Fruit fly (Drosophila melanogaster) Kc167 (cell line): ENCODE data around the gene CG15824.

Source experiments
- Myc ChIP-seq: fragments of >200 bp; optimal IDR thresholded peaks from 2 replicates; lab custom pipeline; 2017; ENCODE audit warnings: missing external identifiers
- Sin3A ChIP-seq: fragments of >200 bp; optimal IDR thresholded peaks from 2 replicates; lab custom pipeline; 2018; ENCODE audit warnings: missing external identifiers
- h ChIP-seq: fragments of >200 bp; optimal IDR thresholded peaks from 3 replicates; lab custom pipeline; 2018; ENCODE audit warnings: missing external identifiers
- insv ChIP-seq: fragments of >200 bp; optimal IDR thresholded peaks from 3 replicates; lab custom pipeline; 2018; ENCODE audit warnings: missing external identifiers
- psq ChIP-seq: fragments of >200 bp; optimal IDR thresholded peaks from 2 replicates; lab custom pipeline; 2017; ENCODE audit warnings: missing external identifiers
- ttk ChIP-seq: sonication (Bioruptor generic); optimal IDR thresholded peaks from 2 replicates; lab custom pipeline; 2017; ENCODE audit warnings: missing external identifiers

The CG15824 gene

dm6 chr2L:859897-860296, 25.0 kb downstream of the CG15824 start, which contains the start of gene CG13950:
Gene CG13950, plus strand, starts transcription at chr2L:860197.
- TF ChIP-seq psq (no peak), insv (lab: Kevin White, UChicago) (no peak), Sin3A (lab: Kevin White, UChicago) (no peak), h (lab: Kevin White, UChicago) (no peak), ttk (lab: Kevin White, UChicago) (no peak), Myc (lab: Kevin White, UChicago) (no peak)

DNA sequence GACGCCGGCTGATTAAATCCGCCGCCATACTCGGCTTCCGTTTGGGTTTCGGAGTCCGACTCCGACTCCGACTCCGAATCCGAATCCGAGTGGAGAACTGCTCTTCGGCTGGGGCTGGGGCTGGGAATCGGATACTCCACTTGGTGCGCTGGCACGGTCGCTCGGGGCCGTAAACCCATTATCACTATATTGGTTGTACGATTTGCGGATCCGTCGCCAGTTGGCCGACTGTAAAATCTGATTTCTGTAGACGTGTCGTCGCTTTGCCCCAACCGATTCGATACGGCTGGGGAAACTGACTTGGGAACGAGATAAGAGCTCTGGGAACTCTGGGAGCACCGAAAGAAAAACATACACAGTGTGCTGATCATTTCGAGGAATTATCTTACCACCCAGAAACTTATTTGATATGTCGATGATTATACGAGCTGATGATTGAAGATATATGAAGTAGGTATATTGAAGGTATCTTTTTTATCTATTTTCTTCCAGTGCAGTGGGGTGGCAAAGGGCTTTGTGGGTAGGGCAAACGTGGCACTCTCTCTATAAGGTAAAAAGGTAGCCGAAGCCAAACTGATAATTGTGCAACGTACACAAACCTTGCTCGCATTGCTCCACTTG, 26.9 kb downstream of the CG15824 start:
- no peak for TF ChIP-seq h (lab: Kevin White, UChicago)
- no peak for TF ChIP-seq Sin3A (lab: Kevin White, UChicago)
- TF ChIP-seq ttk (lab: Kevin White, UChicago) = no peak
- TF ChIP-seq insv (lab: Kevin White, UChicago) = no peak
- TF ChIP-seq psq = no peak
- no peak for TF ChIP-seq Myc (lab: Kevin White, UChicago)

dm6 chr2L:856690-857488, 28.1 kb downstream of the CG15824 start:
- TF ChIP-seq h (lab: Kevin White, UChicago) (no peak), Sin3A (lab: Kevin White, UChicago) (no peak), psq (no peak), ttk (lab: Kevin White, UChicago) (no peak), Myc (lab: Kevin White, UChicago) (no peak), insv (lab: Kevin White, UChicago) (no peak)

DNA sequence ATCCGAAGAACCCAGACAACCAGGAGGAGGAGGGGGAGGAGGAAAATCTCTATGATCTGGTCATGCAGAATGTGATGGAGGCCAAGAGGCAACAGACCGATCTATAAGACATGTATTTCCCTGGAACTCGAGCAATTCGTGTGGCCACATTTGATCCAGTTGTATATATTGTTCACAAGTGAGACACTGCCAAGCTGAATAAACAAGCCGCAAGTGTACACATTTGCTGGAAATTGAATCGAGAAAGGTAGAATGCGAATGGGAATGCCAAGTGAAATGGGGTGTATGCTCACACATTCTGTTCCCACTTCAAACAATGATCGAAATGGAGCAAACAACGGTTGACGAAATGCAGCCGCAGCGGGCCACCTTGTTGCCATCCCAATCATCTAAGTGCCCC, 28.9 kb downstream of the CG15824 start:
- TF ChIP-seq Myc (lab: Kevin White, UChicago) = no peak
- no peak for TF ChIP-seq psq
- TF ChIP-seq ttk (lab: Kevin White, UChicago) = no peak
- no peak for TF ChIP-seq h (lab: Kevin White, UChicago)
- TF ChIP-seq Sin3A (lab: Kevin White, UChicago) = no peak
- no peak for TF ChIP-seq insv (lab: Kevin White, UChicago)

- no peak for TF ChIP-seq Myc (lab: Kevin White, UChicago)
- no peak for TF ChIP-seq h (lab: Kevin White, UChicago)
- no peak for TF ChIP-seq psq
- TF ChIP-seq Sin3A (lab: Kevin White, UChicago) = no peak
- no peak for TF ChIP-seq insv (lab: Kevin White, UChicago)
- TF ChIP-seq ttk (lab: Kevin White, UChicago) = no peak
Observed at dm6 chr2L:855052-855547, 29.8 kb downstream of the CG15824 start, which contains the start of gene CG13949. Gene CG13949, plus strand, starts transcription at chr2L:855337.

DNA sequence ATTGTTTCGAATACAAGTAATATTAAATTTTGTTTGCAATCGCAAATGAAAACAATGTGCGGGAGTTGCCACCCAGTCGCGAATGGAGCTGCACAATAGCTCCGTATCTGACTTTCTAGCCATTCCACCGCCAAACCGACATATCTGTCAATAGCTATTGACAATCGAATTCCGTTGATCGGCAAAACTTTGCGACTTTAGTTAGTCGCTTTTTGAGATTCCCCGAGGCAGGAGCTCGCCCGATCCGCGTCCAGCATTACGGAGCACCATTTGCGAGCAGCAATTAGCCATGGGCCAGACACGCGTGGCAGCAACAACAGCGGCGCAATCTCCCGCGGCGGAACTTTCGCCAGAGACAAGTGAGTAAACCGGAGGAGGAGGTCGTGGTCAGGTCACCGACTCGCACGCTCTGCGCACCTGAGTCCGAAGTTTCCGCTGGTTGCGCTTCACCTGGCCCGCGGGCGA, 32.3 kb downstream of the CG15824 start, which contains the start of the genes CG4291 and kraken:
Gene CG4291 (minus strand): TSS at position 84 of the 465 bp plus-strand sequence.
Gene kraken (plus strand): TSS at position 122 of the 465 bp plus-strand sequence.
- peak; percentile 56 for TF ChIP-seq h (lab: Kevin White, UChicago)
- TF ChIP-seq Sin3A (lab: Kevin White, UChicago) = no peak
- peak; percentile 3 for TF ChIP-seq insv (lab: Kevin White, UChicago)

dm6 chr2L:850727-851257, 34.1 kb downstream of the CG15824 start, which contains the start of gene drongo:
Gene drongo, minus strand, starts transcription at chr2L:851071.
- TF ChIP-seq ttk (lab: Kevin White, UChicago) (no peak), insv (lab: Kevin White, UChicago) (no peak), Myc (lab: Kevin White, UChicago) (no peak), Sin3A (lab: Kevin White, UChicago) (no peak), psq (no peak), h (lab: Kevin White, UChicago) (no peak)

DNA sequence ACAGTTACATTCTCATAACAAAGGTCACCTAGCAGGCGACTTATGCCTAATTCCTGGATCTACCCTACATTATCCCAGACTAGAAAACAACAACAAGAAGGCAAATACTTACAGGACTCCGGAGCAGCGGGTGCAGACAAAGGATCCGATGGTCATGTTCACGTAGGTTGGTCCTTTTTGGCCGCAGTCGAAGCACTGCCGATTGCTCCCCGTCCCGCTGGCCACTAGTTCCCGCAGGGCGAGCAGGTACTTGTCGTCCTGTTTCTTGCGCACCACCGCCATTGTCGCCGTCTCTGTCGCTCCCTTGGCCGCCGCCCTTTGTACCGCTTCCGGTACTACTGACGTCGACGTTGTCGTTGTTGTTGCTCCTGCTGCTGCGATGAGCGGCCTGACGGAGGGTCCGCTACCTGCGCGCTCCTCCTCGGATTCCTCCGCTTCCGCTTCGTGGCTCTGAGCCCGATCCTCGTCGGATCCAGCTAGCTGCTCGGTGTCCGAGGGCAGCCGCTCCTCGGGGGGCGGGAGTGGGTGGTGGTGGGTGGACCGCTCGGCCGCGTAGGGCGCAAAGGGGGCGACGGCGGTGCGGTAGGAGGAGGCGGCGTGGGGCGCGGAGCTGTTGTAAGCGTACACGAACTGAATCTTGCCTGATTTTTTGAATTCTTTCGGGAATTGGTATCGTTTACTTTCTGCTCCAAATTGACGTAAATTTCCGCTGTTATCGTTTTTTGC, 35.0 kb downstream of the CG15824 start:
- TF ChIP-seq ttk (lab: Kevin White, UChicago) (peak; percentile 97), insv (lab: Kevin White, UChicago) (no peak)

- TF ChIP-seq psq = no peak
Observed at dm6 chr2L:849138-849744, 35.7 kb downstream of the CG15824 start.

DNA sequence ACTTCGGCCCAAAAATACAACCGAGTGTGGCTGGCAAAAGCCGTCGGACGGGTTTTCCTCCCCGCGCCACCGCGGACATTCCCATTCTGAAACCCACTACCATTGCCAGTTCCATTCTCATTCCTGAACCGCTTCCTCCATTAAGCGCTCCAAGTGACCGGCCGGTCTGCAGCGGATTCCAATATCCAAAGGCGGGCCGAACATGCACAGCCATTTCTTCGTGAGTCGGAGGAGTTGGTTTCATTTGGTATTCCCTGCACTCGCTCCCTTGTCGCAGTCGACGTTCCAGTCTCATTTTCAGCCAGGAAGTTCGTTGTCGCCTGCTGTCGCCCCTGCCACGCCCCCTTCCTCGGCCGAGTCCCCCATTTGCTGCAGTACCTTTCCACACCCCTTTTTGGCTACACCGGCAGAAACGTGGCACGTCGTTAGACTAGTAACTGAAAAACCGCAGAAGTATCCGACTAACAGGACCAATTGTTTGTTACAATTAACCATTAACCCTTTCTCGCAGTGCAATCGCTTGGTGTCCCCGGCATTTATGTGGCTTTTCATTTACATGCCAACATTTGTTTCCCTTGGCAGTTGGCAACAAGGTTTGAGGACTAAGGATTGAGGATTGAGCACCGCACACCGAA, 36.8 kb downstream of the CG15824 start:
- TF ChIP-seq insv (lab: Kevin White, UChicago) = no peak
- no peak for TF ChIP-seq h (lab: Kevin White, UChicago)
- no peak for TF ChIP-seq Myc (lab: Kevin White, UChicago)
- TF ChIP-seq ttk (lab: Kevin White, UChicago) = no peak
- no peak for TF ChIP-seq psq
